Worm (Caenorhabditis elegans) whole organism, dauer: ENCODE measurements around the gene F53C3.4.

Source experiments
- unc-62 ChIP-seq: sonication (generic microtip); optimal IDR thresholded peaks from 2 replicates; lab custom pipeline; 2017; ENCODE audit warnings: missing biosample characterization, missing genetic modification reagents, missing genetic modification characterization

The F53C3.4 gene

DNA sequence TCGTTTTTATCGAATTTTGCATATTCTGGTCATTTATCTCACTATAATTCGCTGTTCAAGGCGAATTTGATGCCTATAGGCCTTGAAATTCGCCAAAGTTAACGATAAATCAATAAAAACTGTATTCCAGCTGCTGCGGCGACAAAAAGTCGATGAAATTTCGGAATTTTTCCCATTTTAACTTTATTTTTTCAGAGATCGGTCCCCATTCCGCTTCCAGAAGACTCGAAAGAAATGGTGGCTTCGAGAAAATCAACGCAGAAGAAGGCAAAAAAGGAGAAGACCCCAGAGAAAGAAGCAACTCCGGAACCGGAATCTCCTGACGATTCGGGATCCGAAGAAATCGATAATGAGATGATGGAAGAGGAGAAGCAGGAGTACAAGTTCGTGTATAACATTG, 33.9 kb downstream of the F53C3.4 start:
- TF ChIP-seq unc-62 = no peak

DNA sequence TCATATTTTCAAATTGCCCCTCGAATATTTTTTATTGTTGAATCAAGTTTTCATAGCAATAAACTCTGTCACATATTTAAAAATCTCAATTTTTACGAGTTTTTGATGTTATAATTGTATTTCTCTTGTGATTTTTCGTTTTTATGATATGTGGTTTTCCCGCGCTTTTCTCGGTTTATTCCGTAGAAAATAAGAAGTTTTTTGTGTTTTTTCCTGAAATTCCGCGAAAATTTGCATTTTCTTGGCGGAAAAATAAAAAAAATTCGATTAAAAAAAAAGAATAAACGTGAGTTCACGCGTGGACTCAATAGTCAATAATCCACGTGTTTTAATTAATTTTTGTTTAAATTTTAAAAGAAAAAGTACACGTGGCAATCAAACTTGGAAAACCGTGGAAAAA, 34.8 kb downstream of the F53C3.4 start:
- no peak for TF ChIP-seq unc-62

DNA sequence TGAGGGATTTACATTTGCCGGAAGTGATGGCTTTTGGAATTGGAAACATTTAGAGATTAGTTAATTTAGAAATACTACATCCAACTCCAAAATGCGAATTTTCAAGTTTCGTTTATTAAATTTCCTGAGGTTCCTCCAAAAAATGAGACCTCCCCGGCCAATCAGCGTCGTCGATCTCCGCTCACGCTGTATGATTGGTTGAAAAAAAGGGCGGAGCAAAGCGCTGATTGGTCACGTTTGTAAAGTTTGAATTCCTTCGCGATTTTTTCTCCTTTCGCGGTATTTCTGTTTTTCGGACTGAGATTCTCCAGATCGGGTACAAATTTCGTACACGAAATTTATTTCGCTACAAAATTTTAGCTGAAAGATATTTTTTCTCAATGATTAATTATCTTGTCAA, 46.2 kb downstream of the F53C3.4 start:
- TF ChIP-seq unc-62 = no peak

DNA sequence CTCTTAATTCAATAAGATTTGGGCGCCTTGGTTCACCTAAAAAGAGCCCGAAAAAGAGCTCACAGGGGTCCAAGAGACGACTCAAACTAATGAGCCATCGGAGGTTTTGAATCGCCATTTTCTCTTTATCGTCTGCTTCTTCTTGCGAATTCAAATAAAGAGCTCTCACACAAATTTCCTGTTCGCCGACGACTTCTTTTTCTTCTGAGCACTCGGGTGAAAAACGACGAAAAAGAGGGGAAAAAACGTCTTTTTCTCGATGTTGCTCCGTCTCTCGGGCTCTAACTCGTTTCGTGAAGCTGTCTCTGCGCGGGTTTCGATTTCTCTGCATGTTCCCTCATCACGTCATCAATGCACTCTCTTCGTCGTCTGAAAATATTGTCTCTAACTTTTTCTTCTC, 47.3 kb downstream of the F53C3.4 start:
- no peak for TF ChIP-seq unc-62

DNA sequence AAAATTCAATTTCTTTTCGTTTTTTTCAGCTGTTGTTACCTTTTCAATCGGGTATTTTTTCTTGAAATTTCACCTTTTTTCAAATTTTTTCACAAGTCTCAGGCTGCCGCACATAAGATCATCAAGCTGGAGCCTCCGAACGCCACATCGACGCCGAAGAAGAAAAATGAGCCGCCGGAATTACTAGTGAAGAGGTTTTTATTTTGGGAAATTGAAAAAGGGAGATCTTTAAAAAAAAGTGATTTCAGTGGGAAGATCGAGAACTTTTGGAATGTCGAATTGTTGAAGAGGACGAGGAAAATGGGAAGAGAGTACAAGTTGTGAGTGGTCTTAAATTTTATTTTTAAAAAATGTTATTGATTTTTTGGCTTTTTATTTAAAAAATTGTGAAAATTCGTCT, 48.9 kb downstream of the F53C3.4 start, which contains the start of gene sea-2:
Gene sea-2, plus strand, starts transcription at position 301 of the 400 bp plus-strand sequence.
- no peak for TF ChIP-seq unc-62

DNA sequence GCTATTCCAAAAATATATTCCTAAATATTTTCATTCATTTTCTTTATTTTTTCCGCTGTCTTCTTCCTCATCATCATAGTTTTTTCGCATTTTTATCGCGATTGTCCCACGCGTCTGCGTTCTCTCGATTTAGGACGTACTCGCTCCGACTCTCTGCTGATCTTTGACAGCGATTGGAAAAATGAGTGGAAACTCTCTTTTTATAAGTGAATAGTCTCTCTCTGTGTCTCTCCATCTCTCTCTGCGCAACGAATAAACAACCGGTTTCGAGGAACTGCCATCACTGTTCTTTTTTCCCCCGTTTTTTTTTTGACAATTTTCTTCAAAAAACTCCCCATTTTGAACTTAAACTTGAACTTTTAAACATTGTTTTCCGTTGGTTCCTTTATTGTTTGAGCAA, 50.1 kb downstream of the F53C3.4 start:
- TF ChIP-seq unc-62 = no peak

DNA sequence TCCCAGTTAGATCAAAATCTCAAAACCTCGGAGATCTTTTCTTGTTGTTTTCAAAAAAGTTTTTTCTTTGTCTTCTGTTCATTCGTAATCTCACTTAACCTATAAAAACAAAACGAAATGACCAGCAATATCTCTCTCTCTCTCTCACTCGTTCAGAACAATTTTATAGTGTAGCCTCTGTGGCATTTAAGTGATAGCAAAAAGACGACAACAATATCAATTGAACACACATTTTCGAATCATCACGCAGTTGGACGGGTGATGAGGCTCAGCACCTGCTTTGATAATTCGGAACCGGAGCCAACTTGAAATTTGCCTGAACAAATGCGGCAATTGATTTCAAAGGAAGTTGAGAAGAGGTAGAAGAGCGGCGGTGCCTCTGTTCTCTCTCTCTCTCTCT, 51.2 kb downstream of the F53C3.4 start:
- no peak for TF ChIP-seq unc-62
